Worm (Caenorhabditis elegans): ENCODE measurements around the gene F25G6.8.
"Not testable (repeated sequence)": the region's sequence is repeated elsewhere in the genome, so short reads cannot be mapped to it uniquely, and the experiment has no call there.

F25G6.8 gene

ce11 chrV:8586920-8587319, 21.9 kb upstream of the F25G6.8 start:
- no peak for TF ChIP-seq unc-62 (GFP tag; optimal IDR thresholded peaks at IDR 0.05)

ce11 chrV:8586472-8586871, 21.5 kb upstream of the F25G6.8 start:
- no peak for TF ChIP-seq unc-62 (GFP tag; optimal IDR thresholded peaks at IDR 0.05)

ce11 chrV:8580961-8581360, 16.0 kb upstream of the F25G6.8 start, which contains the start of gene C10B5.1:
Gene C10B5.1 (plus strand): TSS chrV:8581261.
- no peak for TF ChIP-seq unc-62 (GFP tag; optimal IDR thresholded peaks at IDR 0.05)

- TF ChIP-seq unc-62 (GFP tag; optimal IDR thresholded peaks at IDR 0.05): not testable (repeated sequence)
Observed at ce11 chrV:8574762-8575161, 9.8 kb upstream of the F25G6.8 start, which contains the start of gene F25G6.1. Gene F25G6.1 (plus strand): TSS chrV:8575062.

- TF ChIP-seq unc-62 (GFP tag; optimal IDR thresholded peaks at IDR 0.05): no peak
Observed at ce11 chrV:8569841-8570361, 4.9 kb upstream of the F25G6.8 start, which contains the start of the genes F25G6.9 and symk-1. Gene F25G6.9 (minus strand): TSS chrV:8570000. Gene symk-1 (plus strand): TSS chrV:8570311.

ce11 chrV:8569172-8569571, 4.2 kb upstream of the F25G6.8 start:
- no peak for TF ChIP-seq unc-62 (GFP tag; optimal IDR thresholded peaks at IDR 0.05)

- TF ChIP-seq unc-62 (GFP tag; optimal IDR thresholded peaks at IDR 0.05): no peak
Observed at ce11 chrV:8560916-8561315, 4.1 kb downstream of the F25G6.8 start, which contains the start of gene acr-16. Gene acr-16 (plus strand): TSS chrV:8561216.

- TF ChIP-seq unc-62 (GFP tag; optimal IDR thresholded peaks at IDR 0.05): no peak
Observed at ce11 chrV:8555955-8556354, 9.0 kb downstream of the F25G6.8 start.

ce11 chrV:8552460-8552859, 12.5 kb downstream of the F25G6.8 start, which contains the start of gene acr-15:
Gene acr-15 (plus strand): TSS chrV:8552695.
- TF ChIP-seq unc-62 (GFP tag; optimal IDR thresholded peaks at IDR 0.05): no peak

- no peak for TF ChIP-seq unc-62 (GFP tag; optimal IDR thresholded peaks at IDR 0.05)
Observed at ce11 chrV:8548989-8549388, 16.0 kb downstream of the F25G6.8 start, which contains the start of gene stdh-4. Gene stdh-4 (plus strand): TSS chrV:8549289.

ce11 chrV:8545531-8546224, 19.3 kb downstream of the F25G6.8 start, which contains the start of the genes slc-17.8 and asns-1:
Gene slc-17.8 (minus strand): TSS chrV:8545581.
Gene asns-1 (plus strand): TSS chrV:8546174.
- no peak for TF ChIP-seq unc-62 (GFP tag; optimal IDR thresholded peaks at IDR 0.05)

ce11 chrV:8537031-8537430, 27.9 kb downstream of the F25G6.8 start, which contains the start of gene otpl-4:
Gene otpl-4 (plus strand): TSS chrV:8537331.
- TF ChIP-seq unc-62 (GFP tag; optimal IDR thresholded peaks at IDR 0.05): no peak

ce11 chrV:8536213-8536612, 28.8 kb downstream of the F25G6.8 start, which contains the start of gene his-39:
Gene his-39 (plus strand): TSS chrV:8536513.
- no peak for TF ChIP-seq unc-62 (GFP tag; optimal IDR thresholded peaks at IDR 0.05)

- TF ChIP-seq unc-62 (GFP tag; optimal IDR thresholded peaks at IDR 0.05): not testable (repeated sequence)
Observed at ce11 chrV:8534534-8535283, 30.3 kb downstream of the F25G6.8 start, which contains the start of the genes his-6 and his-5. Gene his-6 (minus strand): TSS chrV:8534977. Gene his-5 (plus strand): TSS chrV:8535214.

- TF ChIP-seq unc-62 (GFP tag; optimal IDR thresholded peaks at IDR 0.05): no peak
Observed at ce11 chrV:8533916-8534315, 31.1 kb downstream of the F25G6.8 start.

- not testable (repeated sequence) for TF ChIP-seq unc-62 (GFP tag; optimal IDR thresholded peaks at IDR 0.05)
Observed at ce11 chrV:8533067-8533466, 31.9 kb downstream of the F25G6.8 start, which contains the start of the genes his-8 and his-7. Gene his-8 (minus strand): TSS chrV:8533086. Gene his-7 (plus strand): TSS chrV:8533379.

Measured in whole organism, dauer.